Worm (Caenorhabditis elegans): ENCODE measurements around the gene pals-26.

DNA sequence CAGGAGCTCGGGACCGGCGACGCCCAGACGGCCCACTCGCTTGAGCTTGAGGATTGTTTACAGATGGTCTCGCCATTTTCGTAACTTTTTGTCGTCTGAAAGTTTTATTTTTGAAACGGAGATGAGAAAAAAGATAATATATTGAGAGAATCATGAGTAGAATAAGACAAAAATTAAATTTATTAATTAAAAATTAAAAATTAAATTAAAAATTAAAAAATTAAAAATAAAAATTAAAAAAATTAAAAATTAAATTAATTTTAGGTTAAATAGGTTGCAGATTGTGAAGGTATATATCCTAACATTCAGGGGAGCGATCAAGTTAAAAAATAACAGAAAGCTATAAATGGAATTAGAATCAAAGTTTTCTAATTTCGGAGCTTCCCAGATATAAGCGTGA lies 4.8 kb downstream of the pals-26 start, which contains the start of gene B0284.3:
- TF ChIP-seq elt-1 (tag; optimal IDR thresholded peaks at IDR 0.05) (no peak), nhr-77 (tag; optimal IDR thresholded peaks at IDR 0.05) (no peak), nhr-237 (tag; optimal IDR thresholded peaks at IDR 0.05) (no peak), ceh-82 (tag; optimal IDR thresholded peaks at IDR 0.05) (no peak), ztf-4 (tag; optimal IDR thresholded peaks at IDR 0.05) (no peak), elt-3 (tag; optimal IDR thresholded peaks at IDR 0.05) (no peak), mdl-1 (tag; optimal IDR thresholded peaks at IDR 0.05) (no peak), unc-39 (tag; optimal IDR thresholded peaks at IDR 0.05) (no peak), fos-1 (tag; optimal IDR thresholded peaks at IDR 0.05) (no peak), ztf-11 (tag; optimal IDR thresholded peaks at IDR 0.05) (no peak), aly-2 (tag; optimal IDR thresholded peaks at IDR 0.05) (no peak), alr-1 (tag; optimal IDR thresholded peaks at IDR 0.05) (no peak), skn-1 (tag; optimal IDR thresholded peaks at IDR 0.05) (no peak), mbf-1 (tag; optimal IDR thresholded peaks at IDR 0.05) (no peak)

Measured in whole organism, L2 larva.